Fruit fly (Drosophila melanogaster): ENCODE measurements around the gene epsilonCOP.
A peak's percentile ranks its signal among the peaks of the same experiment; 100 is the strongest.

Gene epsilonCOP

dm6 chr2L:6536044-6536581, 47.2 kb downstream of the epsilonCOP start (continued):
- TF ChIP-seq MTF-1 (GFP tag; optimal IDR thresholded peaks at IDR 0.05; ENCODE audit: borderline replicate concordance) (no peak), maf-S (GFP tag; optimal IDR thresholded peaks at IDR 0.05) (no peak), CG8281 (tag; optimal IDR thresholded peaks at IDR 0.05) (no peak), knrl (GFP tag; IDR thresholded peaks at IDR 0.05; ENCODE audit: partially characterized antibody) (0 out of 3 replicates have a peak, but pooled peaks have one; percentile 33), sna (GFP tag; IDR thresholded peaks at IDR 0.05; ENCODE audit: partially characterized antibody) (peak; percentile 62; the same call in 1 of the 2 replicates), CG9797 (GFP tag; optimal IDR thresholded peaks at IDR 0.05) (no peak), kni (GFP tag; optimal IDR thresholded peaks at IDR 0.05) (no peak), zf30C (GFP tag; optimal IDR thresholded peaks at IDR 0.05) (peak; percentile 64), pb (GFP tag; optimal IDR thresholded peaks at IDR 0.05) (no peak), pfk (GFP tag; optimal IDR thresholded peaks at IDR 0.05) (no peak), CG34422 (GFP tag; IDR thresholded peaks at IDR 0.05) (peak; percentile 27; the same call in 1 of the 3 replicates), oc (tag; optimal IDR thresholded peaks at IDR 0.05) (peak; percentile 41), tio (GFP tag; optimal IDR thresholded peaks at IDR 0.05) (no peak), Nf-YC (tag; optimal IDR thresholded peaks at IDR 0.05) (peak; percentile 97), mam (GFP tag; optimal IDR thresholded peaks at IDR 0.05) (no peak), MBD-R2 (GFP tag; IDR thresholded peaks at IDR 0.05) (no peak), Jarid2 (GFP tag; optimal IDR thresholded peaks at IDR 0.05) (peak; percentile 89), Elba2 (GFP tag; optimal IDR thresholded peaks at IDR 0.05) (no peak), nerfin-1 (tag; optimal IDR thresholded peaks at IDR 0.05) (no peak), CG12104 (GFP tag; optimal IDR thresholded peaks at IDR 0.05) (no peak), CG15479 (GFP tag; optimal IDR thresholded peaks at IDR 0.05) (no peak), hth (optimal IDR thresholded peaks at IDR 0.05) (no peak), HLH4C (GFP tag; IDR thresholded peaks at IDR 0.05; ENCODE audit: partially characterized antibody) (peak; percentile 31; the same call in 1 of the 3 replicates), CG15514 (GFP tag; optimal IDR thresholded peaks at IDR 0.05) (no peak), CrebB (tag; optimal IDR thresholded peaks at IDR 0.05) (no peak), Blimp-1 (GFP tag; optimal IDR thresholded peaks at IDR 0.05) (no peak), mld (GFP tag; IDR thresholded peaks at IDR 0.05; ENCODE audit: partially characterized antibody) (0 out of 3 replicates have a peak, but pooled peaks have one; percentile 63), CG9932 (GFP tag; IDR thresholded peaks at IDR 0.05) (no peak), chinmo (GFP tag; IDR thresholded peaks at IDR 0.05; ENCODE audit: partially characterized antibody) (peak; percentile 82; the same call in 1 of the 4 replicates), pros (GFP tag; optimal IDR thresholded peaks at IDR 0.05) (peak; percentile 66), Hr51 (GFP tag; optimal IDR thresholded peaks at IDR 0.05) (no peak), vfl (GFP tag; optimal IDR thresholded peaks at IDR 0.05) (no peak), p53 (GFP tag; optimal IDR thresholded peaks at IDR 0.05) (no peak), CG10274 (GFP tag; optimal IDR thresholded peaks at IDR 0.05) (no peak), Hsf (GFP tag; optimal IDR thresholded peaks at IDR 0.05) (no peak), CG15011 (GFP tag; optimal IDR thresholded peaks at IDR 0.05) (no peak), CHES-1-like (GFP tag; optimal IDR thresholded peaks at IDR 0.05) (no peak), CG31365 (tag; optimal IDR thresholded peaks at IDR 0.05) (no peak), CG2712 (tag; optimal IDR thresholded peaks at IDR 0.05) (peak; percentile 81), bsh (GFP tag; optimal IDR thresholded peaks at IDR 0.05) (no peak), BEAF-32 (GFP tag; optimal IDR thresholded peaks at IDR 0.05) (no peak), crc (GFP tag; optimal IDR thresholded peaks at IDR 0.05) (no peak), dmrt99B (tag; optimal IDR thresholded peaks at IDR 0.05) (no peak), CG3838 (GFP tag; optimal IDR thresholded peaks at IDR 0.05) (no peak), grn (GFP tag; optimal IDR thresholded peaks at IDR 0.05) (no peak), Dfd (GFP tag; optimal IDR thresholded peaks at IDR 0.05) (no peak), Scr (GFP tag; IDR thresholded peaks at IDR 0.05; ENCODE audit: partially characterized antibody) (peak; percentile 47; the same call in 1 of the 2 replicates), Dll (GFP tag; IDR thresholded peaks at IDR 0.05; ENCODE audit: partially characterized antibody) (0 out of 4 replicates have a peak, but pooled peaks have one; percentile 28)

Data from whole organism, embryonic.